Worm (Caenorhabditis elegans) whole organism, midembryonic: ENCODE results near the gene atx-2.

Experiments
- cog-1 ChIP-seq: sonication (generic microtip); optimal IDR thresholded peaks from 2 replicates; lab custom pipeline; 2016; ENCODE audit warnings: missing genetic modification characterization, missing compliant biosample characterization
- flt-1 ChIP-seq: fragments of 200-800 bp; sonication (Bioruptor generic); IDR thresholded peaks from 2 replicates; pipeline ENCODE4 v1.3.6; 2022; ENCODE audit warnings: missing genetic modification characterization, missing compliant biosample characterization
- klf-2 ChIP-seq: fragments of 200-800 bp; sonication (Bioruptor generic); conservative IDR thresholded peaks from 2 replicates; pipeline ENCODE4 v1.3.6; 2022; ENCODE audit warnings: missing genetic modification reagents, missing genetic modification characterization, missing compliant biosample characterization
- ref-1 ChIP-seq: fragments of 200-800 bp; sonication (Bioruptor generic); conservative IDR thresholded peaks from 2 replicates; pipeline ENCODE4 v1.3.6; 2022; ENCODE audit warnings: missing genetic modification reagents, missing genetic modification characterization, missing compliant biosample characterization

- no peak for TF ChIP-seq klf-2 (GFP tag; lab: Robert Waterston, UW)
- TF ChIP-seq ref-1 (GFP tag; lab: Robert Waterston, UW) = no peak
- no peak for TF ChIP-seq flt-1
- TF ChIP-seq cog-1 = no peak
Measured at ce11 chrIII:10423906-10424305, 37.3 kb upstream of the atx-2 start, which contains the start of gene M03C11.6.
